Fruit fly (Drosophila melanogaster): ENCODE results near the gene Dis3.

Dis3 gene

DNA sequence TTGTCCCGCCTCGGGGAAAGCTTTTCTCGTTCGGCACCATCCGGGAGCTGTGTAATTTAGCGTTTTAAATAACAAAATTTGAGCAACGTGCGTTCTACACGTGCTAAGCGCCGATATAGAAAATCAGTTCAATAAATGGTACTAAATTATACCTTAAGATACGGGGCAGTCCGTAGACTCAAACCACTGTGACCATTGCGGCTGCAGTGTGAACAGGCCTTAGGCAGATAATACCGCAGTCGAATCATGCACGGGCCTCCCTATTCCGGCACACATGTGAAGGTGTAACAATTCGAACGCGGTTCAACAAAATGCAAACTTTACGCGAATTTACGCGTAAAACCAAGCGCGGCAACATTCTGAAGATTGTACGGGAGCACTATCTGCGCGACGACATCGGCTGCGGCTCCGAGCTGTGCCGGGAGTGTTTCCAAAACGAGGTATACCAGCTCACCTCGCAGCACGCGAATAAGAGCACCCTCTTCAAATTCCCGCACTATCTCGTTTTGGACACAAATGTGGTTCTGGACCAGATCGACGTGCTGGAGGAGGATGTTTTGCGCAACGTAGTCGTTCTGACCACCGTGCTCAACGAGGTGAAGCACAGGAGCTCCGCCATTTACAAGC is at the start of gene Dis3, which contains the start of gene Rrp5:
Dis3 (plus strand) TSS at position 252 of the 627 bp plus-strand sequence.
Rrp5 (minus strand) TSS at position 135 of the 627 bp plus-strand sequence.
- no peak for TF ChIP-seq CG8478 (optimal IDR thresholded peaks at IDR 0.05)
- TF ChIP-seq Dll (optimal IDR thresholded peaks at IDR 0.05) = no peak

DNA sequence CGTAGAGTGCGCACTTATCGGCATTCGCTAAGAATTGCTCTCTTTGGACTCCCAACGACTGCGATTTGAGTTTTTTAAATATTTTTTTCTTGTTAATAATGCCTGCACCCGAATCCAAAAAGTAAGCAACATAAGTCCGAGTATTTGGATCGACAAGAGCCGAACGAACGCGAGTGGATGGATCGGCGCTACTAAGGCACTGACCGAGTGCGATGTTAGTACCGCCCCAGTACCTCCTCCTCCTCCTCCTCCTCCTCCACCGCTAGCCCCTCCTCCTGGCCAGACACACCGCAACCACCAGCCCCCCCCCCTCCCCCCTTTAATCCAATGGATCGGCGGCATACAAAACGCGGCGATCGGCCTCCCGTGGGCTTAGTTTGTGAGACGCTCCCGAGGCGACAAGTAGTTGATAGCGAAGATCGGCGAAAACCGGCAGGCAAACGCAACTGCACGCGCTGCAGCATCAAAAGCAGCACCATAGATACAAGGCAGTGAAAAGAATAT is 49.6 kb upstream of the Dis3 start, which contains the start of gene CG6356:
CG6356 (plus strand) TSS at position 374 of the 504 bp plus-strand sequence.
- no peak for TF ChIP-seq CG8478 (optimal IDR thresholded peaks at IDR 0.05)
- peak in 1 of 2 experiments; percentile 48 for TF ChIP-seq EcR (GFP tag; optimal IDR thresholded peaks at IDR 0.05)
- no peak for TF ChIP-seq psq (optimal IDR thresholded peaks at IDR 0.05)

DNA sequence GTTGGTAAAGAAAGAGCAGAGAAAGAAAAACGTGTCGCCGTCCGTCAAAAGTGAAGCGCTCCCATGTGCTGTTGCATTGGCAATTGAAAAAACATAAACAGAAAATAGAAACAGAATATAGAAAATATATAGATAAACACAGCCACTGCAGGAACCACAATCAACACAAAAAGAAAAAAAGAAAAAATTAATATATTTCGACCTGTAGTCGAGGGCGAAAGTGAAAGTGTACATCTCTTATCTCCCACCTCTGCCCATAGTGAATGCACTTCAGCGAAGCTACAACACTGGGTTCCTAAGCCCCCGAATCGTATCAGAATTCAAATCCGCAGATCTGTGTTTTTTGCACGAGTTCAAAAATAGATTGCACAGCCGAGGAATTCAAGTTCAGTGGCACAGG is 49.1 kb upstream of the Dis3 start:
- no peak for TF ChIP-seq usp (GFP tag; optimal IDR thresholded peaks at IDR 0.05)
- no peak for TF ChIP-seq Dll (optimal IDR thresholded peaks at IDR 0.05)
- no peak for TF ChIP-seq CG8478 (optimal IDR thresholded peaks at IDR 0.05)
- TF ChIP-seq pan (optimal IDR thresholded peaks at IDR 0.05) = no peak
- TF ChIP-seq EcR (GFP tag; optimal IDR thresholded peaks at IDR 0.05) = no peak
- no peak for TF ChIP-seq psq (optimal IDR thresholded peaks at IDR 0.05)

DNA sequence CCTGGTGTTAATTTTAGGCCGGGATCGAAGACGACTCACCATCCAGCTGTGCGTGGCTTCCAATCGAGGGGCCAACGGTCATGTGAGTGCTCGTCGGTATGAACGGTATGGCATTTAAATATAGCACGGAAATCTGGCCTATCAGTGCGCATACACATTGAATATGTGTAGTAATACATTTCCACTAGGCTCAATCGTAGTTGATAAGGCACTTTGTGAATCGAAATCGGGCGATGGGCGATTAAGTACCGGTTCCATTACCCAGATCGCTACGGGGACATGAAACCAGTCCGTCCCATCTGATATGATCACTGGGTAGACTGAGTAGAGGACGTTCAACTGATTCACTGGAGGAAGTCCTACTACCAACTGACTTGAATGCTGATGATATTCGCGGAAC is 47.8 kb upstream of the Dis3 start:
- TF ChIP-seq usp (GFP tag; optimal IDR thresholded peaks at IDR 0.05) = no peak
- TF ChIP-seq CG8478 (optimal IDR thresholded peaks at IDR 0.05) = no peak
- no peak for TF ChIP-seq EcR (GFP tag; optimal IDR thresholded peaks at IDR 0.05)
- no peak for TF ChIP-seq Dll (optimal IDR thresholded peaks at IDR 0.05)

DNA sequence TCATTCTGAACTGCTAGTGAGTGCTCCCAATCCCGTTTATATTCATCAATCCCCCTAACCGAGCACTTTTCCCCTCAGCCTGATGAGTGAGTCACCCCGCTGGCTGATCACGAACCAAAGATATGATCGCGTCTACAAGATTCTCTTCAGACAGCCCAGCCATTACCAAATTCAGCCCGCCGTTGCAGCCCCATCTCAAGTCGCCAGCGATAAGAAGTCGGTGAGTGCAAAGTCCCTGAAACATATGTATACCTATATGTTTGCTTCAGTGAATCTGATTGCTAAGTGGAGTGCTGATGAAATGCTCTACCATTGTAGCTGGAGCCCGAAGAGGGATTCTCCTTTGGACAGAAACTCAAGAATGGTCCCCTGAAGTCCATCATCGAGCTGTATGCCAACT is 46.1 kb upstream of the Dis3 start:
- TF ChIP-seq pan (optimal IDR thresholded peaks at IDR 0.05) = no peak

DNA sequence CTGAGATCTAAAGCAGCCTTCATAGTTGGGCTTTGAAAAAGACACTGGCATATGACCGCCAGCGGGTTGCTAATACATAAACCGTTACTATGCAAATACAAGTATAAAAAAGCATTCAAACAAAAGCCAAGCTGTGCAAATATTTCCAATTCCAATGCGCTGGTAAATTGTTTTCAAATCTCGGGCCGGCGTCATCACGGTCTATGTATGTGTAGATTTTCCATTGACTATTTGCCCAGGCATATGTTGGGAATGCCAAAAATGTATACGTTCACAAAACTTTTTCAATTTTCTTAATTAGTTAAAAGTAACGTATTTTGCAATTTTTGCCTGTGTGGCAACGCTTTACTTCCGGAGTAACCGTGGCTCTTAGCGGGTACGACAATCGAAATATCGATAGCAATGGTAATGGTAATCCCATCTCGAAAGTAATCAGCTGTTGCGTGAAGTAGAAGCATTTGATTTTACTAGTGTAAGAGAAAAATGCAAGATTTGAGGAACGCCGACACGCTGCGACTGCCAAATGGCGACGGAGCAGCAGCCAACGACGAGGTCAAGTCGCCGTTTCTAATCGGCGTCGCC is 43.4 kb upstream of the Dis3 start, which contains the start of the genes CG34290 and Uck:
CG34290 (minus strand) TSS at position 51 of the 582 bp plus-strand sequence.
Uck (plus strand) TSS at position 405 of the 582 bp plus-strand sequence.
- TF ChIP-seq pan (optimal IDR thresholded peaks at IDR 0.05) = no peak
- no peak for TF ChIP-seq usp (GFP tag; optimal IDR thresholded peaks at IDR 0.05)
- no peak for TF ChIP-seq EcR (GFP tag; optimal IDR thresholded peaks at IDR 0.05)
- TF ChIP-seq Dll (optimal IDR thresholded peaks at IDR 0.05) = no peak
- no peak for TF ChIP-seq CG8478 (optimal IDR thresholded peaks at IDR 0.05)
- no peak for TF ChIP-seq psq (optimal IDR thresholded peaks at IDR 0.05)

DNA sequence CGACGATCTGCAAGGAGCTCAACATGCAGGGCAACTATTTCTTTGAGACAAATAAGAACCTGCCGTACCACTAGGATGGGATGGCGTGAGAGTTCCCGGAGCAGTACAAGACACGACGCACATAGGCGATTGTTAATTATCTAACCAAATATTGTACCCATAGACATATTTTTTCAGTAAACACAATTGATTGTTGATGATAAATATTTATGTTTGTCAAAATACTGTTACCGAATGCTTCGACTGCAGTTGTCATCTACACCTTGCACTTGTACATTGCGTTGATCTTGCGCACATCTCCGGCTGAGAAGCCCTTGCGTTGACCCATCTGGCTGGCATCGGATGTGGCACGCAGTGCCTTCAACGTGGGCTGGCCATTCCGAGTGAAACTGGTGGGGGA is 40.1 kb upstream of the Dis3 start:
- no peak for TF ChIP-seq CG8478 (optimal IDR thresholded peaks at IDR 0.05)
- no peak for TF ChIP-seq usp (GFP tag; optimal IDR thresholded peaks at IDR 0.05)
- TF ChIP-seq Dll (optimal IDR thresholded peaks at IDR 0.05) = no peak
- TF ChIP-seq EcR (GFP tag; optimal IDR thresholded peaks at IDR 0.05) = no peak
- TF ChIP-seq psq (optimal IDR thresholded peaks at IDR 0.05) = no peak
- TF ChIP-seq pan (optimal IDR thresholded peaks at IDR 0.05) = no peak

DNA sequence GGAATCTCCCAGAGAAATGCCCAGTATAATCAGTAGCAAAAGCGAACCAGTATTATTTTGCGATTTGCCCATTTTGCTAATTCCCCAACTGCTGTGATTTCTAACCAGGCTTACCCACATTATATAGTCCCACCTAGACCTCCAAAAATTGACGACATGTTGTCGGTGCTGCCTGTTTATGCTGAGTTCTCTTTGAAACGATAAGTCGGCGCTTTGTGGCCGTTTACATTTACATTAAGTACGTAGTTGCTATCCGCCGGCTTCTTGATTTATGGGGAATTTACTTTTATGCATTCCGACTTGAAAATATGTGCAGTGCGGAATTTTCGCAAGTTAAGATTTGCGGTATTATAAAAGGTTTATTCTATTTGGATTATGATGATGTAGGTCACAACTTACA is 38.9 kb upstream of the Dis3 start, which contains the start of gene CG5715:
CG5715 (minus strand) TSS at position 101 of the 400 bp plus-strand sequence.
- TF ChIP-seq psq (optimal IDR thresholded peaks at IDR 0.05) (no peak), CG8478 (optimal IDR thresholded peaks at IDR 0.05) (no peak), EcR (GFP tag; optimal IDR thresholded peaks at IDR 0.05) (no peak), pan (optimal IDR thresholded peaks at IDR 0.05) (no peak), usp (GFP tag; optimal IDR thresholded peaks at IDR 0.05) (no peak), Dll (optimal IDR thresholded peaks at IDR 0.05) (no peak)

DNA sequence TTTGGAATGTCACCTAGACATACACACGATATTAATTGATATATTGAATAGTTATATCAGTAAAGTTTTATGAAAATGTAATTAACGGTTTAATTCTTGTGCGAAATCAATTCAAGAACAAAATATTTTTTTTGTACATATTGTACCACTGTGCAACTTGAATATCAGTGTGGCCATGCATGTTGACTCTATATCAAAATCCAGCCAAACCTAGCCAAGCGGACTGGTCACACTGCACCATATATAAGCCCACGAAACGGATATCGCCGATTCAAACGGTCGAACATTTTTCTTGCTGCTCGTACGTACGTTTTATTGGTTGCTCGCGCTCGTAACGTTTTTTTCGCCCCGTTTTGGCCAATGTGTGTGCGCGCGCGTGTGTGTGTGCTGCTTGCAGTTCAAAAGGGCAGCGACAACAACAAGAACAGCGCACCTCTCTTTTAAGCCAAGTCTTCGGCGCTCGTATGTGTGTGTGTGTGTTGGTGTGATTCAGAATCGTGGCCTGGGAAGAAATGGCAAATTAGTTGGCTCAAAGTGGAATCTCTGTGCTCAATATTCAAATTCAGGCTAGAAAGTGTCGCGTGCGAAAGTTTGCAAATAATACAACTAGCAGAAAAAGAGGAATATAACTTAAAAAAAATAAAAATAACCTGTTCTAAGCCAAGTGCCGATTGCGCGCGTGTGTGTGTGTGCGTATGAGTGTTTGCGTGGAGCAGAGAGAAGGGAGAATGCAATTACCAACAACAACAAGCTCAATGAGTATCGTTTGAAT is 38.3 kb upstream of the Dis3 start, which contains the start of gene crb:
crb (plus strand) TSS at position 295 of the 772 bp plus-strand sequence.
- TF ChIP-seq usp (GFP tag; optimal IDR thresholded peaks at IDR 0.05) (no peak), Dll (optimal IDR thresholded peaks at IDR 0.05) (no peak), CG8478 (optimal IDR thresholded peaks at IDR 0.05) (no peak), EcR (GFP tag; optimal IDR thresholded peaks at IDR 0.05) (no peak), pan (optimal IDR thresholded peaks at IDR 0.05) (no peak), psq (optimal IDR thresholded peaks at IDR 0.05) (no peak)

DNA sequence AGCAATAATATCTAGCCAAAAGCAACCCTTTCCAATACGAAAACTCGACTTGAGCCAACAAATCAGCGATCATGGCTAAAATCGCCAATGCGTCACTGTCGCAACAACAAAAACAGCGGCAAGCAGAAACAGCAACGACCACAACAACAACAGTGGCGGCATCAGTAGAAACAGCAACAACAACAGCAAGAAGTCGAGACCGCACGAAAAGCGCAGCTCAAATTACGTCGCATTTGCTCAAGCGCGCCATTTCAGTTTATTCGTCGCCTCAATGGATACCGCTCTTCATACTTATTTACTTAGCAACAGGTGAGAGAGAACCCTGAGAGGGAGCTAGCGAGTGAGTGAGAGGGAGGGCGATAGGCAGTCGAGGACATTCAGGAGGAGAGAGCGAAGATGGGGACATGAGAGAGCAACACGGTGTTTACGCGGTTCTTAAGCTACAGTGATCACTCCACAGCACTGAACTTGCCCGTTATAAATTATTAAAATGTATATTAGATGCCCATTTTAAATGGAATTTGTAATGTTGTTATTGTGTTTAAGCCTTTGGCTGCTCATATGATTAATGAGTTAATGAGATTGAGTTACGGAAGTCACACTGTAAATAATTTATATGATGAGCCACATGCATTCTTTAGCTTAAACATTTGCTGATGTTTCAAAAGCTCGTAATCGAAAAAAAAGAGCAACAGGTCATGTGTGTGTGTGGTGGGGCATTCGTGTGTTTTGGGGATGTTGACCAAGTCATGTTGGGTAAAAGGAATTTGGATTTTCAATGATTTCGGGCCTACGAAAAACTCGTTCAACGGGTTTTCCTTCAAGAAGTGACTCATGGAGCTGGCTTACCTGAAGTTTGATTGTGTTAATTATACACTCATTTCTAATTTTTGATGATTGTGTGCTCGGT is 37.4 kb upstream of the Dis3 start:
- TF ChIP-seq Dll (optimal IDR thresholded peaks at IDR 0.05) = no peak
- TF ChIP-seq usp (GFP tag; optimal IDR thresholded peaks at IDR 0.05) = no peak
- TF ChIP-seq EcR (GFP tag; optimal IDR thresholded peaks at IDR 0.05) = no peak
- TF ChIP-seq CG8478 (optimal IDR thresholded peaks at IDR 0.05) = no peak
- TF ChIP-seq pan (optimal IDR thresholded peaks at IDR 0.05) = no peak
- TF ChIP-seq psq (optimal IDR thresholded peaks at IDR 0.05) = no peak

DNA sequence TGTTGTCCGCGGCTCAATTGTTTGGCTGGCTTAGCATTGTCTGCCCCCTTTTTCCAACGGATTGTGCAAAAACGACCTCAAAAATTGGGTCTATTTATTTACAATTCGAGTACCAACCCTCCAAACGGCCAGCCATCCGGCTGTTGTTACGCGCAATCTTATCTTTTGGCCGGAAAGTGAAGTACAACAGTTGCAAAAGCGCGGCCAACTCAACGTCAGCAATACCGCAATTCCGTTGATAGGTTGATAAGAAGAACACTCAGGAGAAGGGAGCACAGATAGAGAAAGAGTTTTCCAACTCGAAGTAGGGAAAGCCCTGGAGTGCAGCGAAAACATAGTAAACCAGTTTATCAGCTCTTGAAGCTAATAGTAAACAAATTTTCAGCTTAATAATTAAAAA is 36.3 kb upstream of the Dis3 start:
- TF ChIP-seq usp (GFP tag; optimal IDR thresholded peaks at IDR 0.05) (no peak), Dll (optimal IDR thresholded peaks at IDR 0.05) (no peak), psq (optimal IDR thresholded peaks at IDR 0.05) (no peak), CG8478 (optimal IDR thresholded peaks at IDR 0.05) (no peak), EcR (GFP tag; optimal IDR thresholded peaks at IDR 0.05) (no peak), pan (optimal IDR thresholded peaks at IDR 0.05) (no peak)
